Worm (Caenorhabditis elegans): ENCODE data around the gene Y62H9A.13.

- TF ChIP-seq ama-1 (optimal IDR thresholded peaks at IDR 0.05) = no peak
- TF ChIP-seq ama-1 (GFP tag; optimal IDR thresholded peaks at IDR 0.05) = no peak
- TF ChIP-seq lin-54 (GFP tag; optimal IDR thresholded peaks at IDR 0.05) = no peak
- no peak for TF ChIP-seq ztf-28 (GFP tag; IDR thresholded peaks at IDR 0.05)
- TF ChIP-seq akir-1 (GFP tag; optimal IDR thresholded peaks at IDR 0.05) = no peak
- TF ChIP-seq B0035.1 (tag; optimal IDR thresholded peaks at IDR 0.05) = no peak
- TF ChIP-seq lin-40 (tag; optimal IDR thresholded peaks at IDR 0.05) = no peak
- no peak for TF ChIP-seq pha-4 (tag; optimal IDR thresholded peaks at IDR 0.05)
- TF ChIP-seq rpc-1 (optimal IDR thresholded peaks at IDR 0.05) = no peak
- TF ChIP-seq rpc-1 (tag; optimal IDR thresholded peaks at IDR 0.05) = no peak
- TF ChIP-seq aptf-3 (GFP tag; IDR thresholded peaks at IDR 0.05) = no peak
- no peak for TF ChIP-seq mes-4 (tag; optimal IDR thresholded peaks at IDR 0.05)
- no peak for TF ChIP-seq unc-62 (GFP tag; optimal IDR thresholded peaks at IDR 0.05)
- TF ChIP-seq nhr-80 (tag; optimal IDR thresholded peaks at IDR 0.05) = no peak
- TF ChIP-seq B0019.2 (GFP tag; conservative IDR thresholded peaks at IDR 0.05) = no peak
- TF ChIP-seq Y79H2A.3 (GFP tag; conservative IDR thresholded peaks at IDR 0.05) = no peak
Observed at ce11 chrX:11952129-11952528, 35.3 kb downstream of the Y62H9A.13 start.

Measured in whole organism, young adult.